Worm (Caenorhabditis elegans) whole organism, L4/young adult: ENCODE measurements around the gene srg-9.

Experiments
- W03F9.2 ChIP-seq: fragments of 150-350 bp; optimal IDR thresholded peaks from 2 replicates; lab custom pipeline; 2014; ENCODE audit warnings: missing biosample characterization, missing genetic modification characterization
- dao-5 ChIP-seq: sonication (generic microtip); optimal IDR thresholded peaks from 2 replicates; lab custom pipeline; 2016; ENCODE audit warnings: missing genotype, missing genetic modification characterization, moderate library complexity, missing compliant biosample characterization
- him-1 ChIP-seq: sonication (generic microtip); optimal IDR thresholded peaks from 2 replicates; lab custom pipeline; 2016; ENCODE audit warnings: missing genotype, missing genetic modification reagents, missing genetic modification characterization, missing compliant biosample characterization

The srg-9 gene

ce11 chrIII:6279453-6279852 lies 22.9 kb upstream of the srg-9 start:
- TF ChIP-seq him-1 (no peak), dao-5 (tag; lab: Kevin White, UChicago) (no peak)

ce11 chrIII:6278301-6278827 lies 21.8 kb upstream of the srg-9 start, which contains the start of gene C18F10.7:
TSS of gene C18F10.7 (minus strand) at chrIII:6278351.
- no peak for TF ChIP-seq him-1
- peak; percentile 80 for TF ChIP-seq W03F9.2 (tag; lab: Kevin White, UChicago)
- TF ChIP-seq dao-5 (tag; lab: Kevin White, UChicago) = no peak

- no peak for TF ChIP-seq W03F9.2 (tag; lab: Kevin White, UChicago)
- TF ChIP-seq him-1 = no peak
- TF ChIP-seq dao-5 (tag; lab: Kevin White, UChicago) = no peak
These were observed 16.3 kb upstream of the srg-9 start, which contains the start of gene C18F10.2 for ce11 chrIII:6272868-6273267. TSS of gene C18F10.2 (plus strand) at chrIII:6273168.

- TF ChIP-seq him-1 = no peak
- TF ChIP-seq W03F9.2 (tag; lab: Kevin White, UChicago) = no peak
- no peak for TF ChIP-seq dao-5 (tag; lab: Kevin White, UChicago)
These were observed 13.7 kb upstream of the srg-9 start, which contains the start of gene srg-3 for ce11 chrIII:6270277-6270676. TSS of gene srg-3 (minus strand) at chrIII:6270377.

ce11 chrIII:6268061-6268460 lies 11.5 kb upstream of the srg-9 start, which contains the start of gene srg-7:
TSS of gene srg-7 (minus strand) at chrIII:6268161.
- TF ChIP-seq dao-5 (tag; lab: Kevin White, UChicago) (no peak), him-1 (no peak), W03F9.2 (tag; lab: Kevin White, UChicago) (no peak)

ce11 chrIII:6265911-6266310 lies 9.3 kb upstream of the srg-9 start, which contains the start of gene srg-6:
TSS of gene srg-6 (minus strand) at chrIII:6266011.
- TF ChIP-seq W03F9.2 (tag; lab: Kevin White, UChicago) = no peak
- no peak for TF ChIP-seq dao-5 (tag; lab: Kevin White, UChicago)
- no peak for TF ChIP-seq him-1

ce11 chrIII:6264447-6264846 lies 7.9 kb upstream of the srg-9 start, which contains the start of gene srg-5:
TSS of gene srg-5 (minus strand) at chrIII:6264547.
- TF ChIP-seq dao-5 (tag; lab: Kevin White, UChicago) = no peak
- TF ChIP-seq him-1 = no peak
- TF ChIP-seq W03F9.2 (tag; lab: Kevin White, UChicago) = no peak

ce11 chrIII:6261985-6262384 lies 5.4 kb upstream of the srg-9 start, which contains the start of gene srg-4:
TSS of gene srg-4 (minus strand) at chrIII:6262085.
- no peak for TF ChIP-seq dao-5 (tag; lab: Kevin White, UChicago)
- TF ChIP-seq him-1 = no peak
- TF ChIP-seq W03F9.2 (tag; lab: Kevin White, UChicago) = no peak

ce11 chrIII:6260115-6260514 lies 3.5 kb upstream of the srg-9 start, which contains the start of gene srg-2:
TSS of gene srg-2 (minus strand) at chrIII:6260215.
- TF ChIP-seq dao-5 (tag; lab: Kevin White, UChicago) = no peak
- no peak for TF ChIP-seq him-1
- TF ChIP-seq W03F9.2 (tag; lab: Kevin White, UChicago) = no peak

- TF ChIP-seq W03F9.2 (tag; lab: Kevin White, UChicago) (no peak), dao-5 (tag; lab: Kevin White, UChicago) (no peak), him-1 (no peak)
These were observed 1.7 kb upstream of the srg-9 start, which contains the start of gene srg-1 for ce11 chrIII:6258262-6258661. TSS of gene srg-1 (minus strand) at chrIII:6258362.

- TF ChIP-seq W03F9.2 (tag; lab: Kevin White, UChicago) = no peak
These were observed 1.8 kb downstream of the srg-9 start, which contains the start of gene srg-8 for ce11 chrIII:6254737-6255136. TSS of gene srg-8 (minus strand) at chrIII:6254837.

- TF ChIP-seq W03F9.2 (tag; lab: Kevin White, UChicago) (no peak), dao-5 (tag; lab: Kevin White, UChicago) (no peak), him-1 (no peak)
These were observed 5.1 kb downstream of the srg-9 start, which contains the start of gene amdh-1 for ce11 chrIII:6251511-6251910. TSS of gene amdh-1 (plus strand) at chrIII:6251811.

ce11 chrIII:6248064-6248687 lies 8.4 kb downstream of the srg-9 start, which contains the start of the genes gen-1 and stt-3:
TSS of gene gen-1 (minus strand) at chrIII:6248158.
TSS of gene stt-3 (plus strand) at chrIII:6248637.
- no peak for TF ChIP-seq dao-5 (tag; lab: Kevin White, UChicago)
- no peak for TF ChIP-seq him-1
- TF ChIP-seq W03F9.2 (tag; lab: Kevin White, UChicago) = no peak

ce11 chrIII:6245728-6246127 lies 10.8 kb downstream of the srg-9 start, which contains the start of gene bcas-2:
TSS of gene bcas-2 (minus strand) at chrIII:6245828.
- TF ChIP-seq W03F9.2 (tag; lab: Kevin White, UChicago) = no peak
- TF ChIP-seq him-1 = no peak
- TF ChIP-seq dao-5 (tag; lab: Kevin White, UChicago) = no peak
